Worm (Caenorhabditis elegans): Measurements from ENCODE around the gene srx-18.

Gene srx-18

ce11 chrV:17802519-17802918 lies 3.8 kb upstream of the srx-18 start, which contains the start of the genes Y94A7B.11 and srh-292:
Gene Y94A7B.11 (minus strand): TSS chrV:17802619.
Gene srh-292 (plus strand): TSS chrV:17802769.
- TF ChIP-seq egl-27 (tag; optimal IDR thresholded peaks at IDR 0.05) (no peak), lsy-2 (tag; optimal IDR thresholded peaks at IDR 0.05) (no peak), skn-1 (tag; optimal IDR thresholded peaks at IDR 0.05) (no peak)

- no peak for TF ChIP-seq C34F6.9 (tag; optimal IDR thresholded peaks at IDR 0.05)
These were observed 1.8 kb upstream of the srx-18 start, which contains the start of gene srh-287 for ce11 chrV:17800538-17800937. Gene srh-287 (plus strand): TSS chrV:17800838.

ce11 chrV:17795655-17796054 lies 3.0 kb downstream of the srx-18 start, which contains the start of gene srh-288:
Gene srh-288 (minus strand): TSS chrV:17795755.
- no peak for TF ChIP-seq alr-1 (tag; optimal IDR thresholded peaks at IDR 0.05)
- no peak for TF ChIP-seq ceh-16 (tag; optimal IDR thresholded peaks at IDR 0.05)
- no peak for TF ChIP-seq unc-55 (GFP tag; optimal IDR thresholded peaks at IDR 0.05)
- TF ChIP-seq Y55F3AM.14 (GFP tag; optimal IDR thresholded peaks at IDR 0.05): no peak
- no peak for TF ChIP-seq nhr-25 (tag; optimal IDR thresholded peaks at IDR 0.05)

- TF ChIP-seq Y55F3AM.14 (GFP tag; optimal IDR thresholded peaks at IDR 0.05) (no peak), lsy-2 (tag; optimal IDR thresholded peaks at IDR 0.05) (no peak), R02D3.7 (tag; optimal IDR thresholded peaks at IDR 0.05) (no peak), nhr-21 (tag; optimal IDR thresholded peaks at IDR 0.05) (no peak), C34F6.9 (tag; optimal IDR thresholded peaks at IDR 0.05) (no peak), lin-13 (GFP tag; optimal IDR thresholded peaks at IDR 0.05) (no peak), egl-27 (tag; optimal IDR thresholded peaks at IDR 0.05) (no peak), crh-2 (tag; optimal IDR thresholded peaks at IDR 0.05) (no peak), sma-9 (GFP tag; optimal IDR thresholded peaks at IDR 0.05) (no peak), sma-9 (tag; optimal IDR thresholded peaks at IDR 0.05) (no peak), ceh-16 (tag; optimal IDR thresholded peaks at IDR 0.05) (no peak), nhr-77 (tag; optimal IDR thresholded peaks at IDR 0.05) (no peak), ama-1 (optimal IDR thresholded peaks at IDR 0.05) (no peak)
These were observed 4.7 kb downstream of the srx-18 start, which contains the start of gene srh-289 for ce11 chrV:17793986-17794385. Gene srh-289 (minus strand): TSS chrV:17794086.

- TF ChIP-seq ZK546.5 (tag; optimal IDR thresholded peaks at IDR 0.05) (no peak), nhr-11 (tag; optimal IDR thresholded peaks at IDR 0.05) (no peak), nhr-129 (tag; optimal IDR thresholded peaks at IDR 0.05) (no peak), sma-3 (GFP tag; optimal IDR thresholded peaks at IDR 0.05) (no peak)
These were observed 8.5 kb downstream of the srx-18 start, which contains the start of gene srh-290 for ce11 chrV:17790191-17790590. Gene srh-290 (plus strand): TSS chrV:17790491.

- TF ChIP-seq nhr-25 (tag; optimal IDR thresholded peaks at IDR 0.05): no peak
- TF ChIP-seq nhr-129 (tag; optimal IDR thresholded peaks at IDR 0.05): no peak
- no peak for TF ChIP-seq nhr-10 (tag; optimal IDR thresholded peaks at IDR 0.05)
- TF ChIP-seq gmeb-1 (tag; optimal IDR thresholded peaks at IDR 0.05): no peak
- no peak for TF ChIP-seq zag-1 (tag; optimal IDR thresholded peaks at IDR 0.05)
- no peak for TF ChIP-seq mdl-1 (tag; optimal IDR thresholded peaks at IDR 0.05)
- no peak for TF ChIP-seq elt-3 (tag; optimal IDR thresholded peaks at IDR 0.05)
- TF ChIP-seq nhr-12 (tag; optimal IDR thresholded peaks at IDR 0.05): no peak
- TF ChIP-seq crh-2 (tag; optimal IDR thresholded peaks at IDR 0.05): no peak
- no peak for TF ChIP-seq nhr-21 (tag; optimal IDR thresholded peaks at IDR 0.05)
- TF ChIP-seq sem-4 (tag; optimal IDR thresholded peaks at IDR 0.05): no peak
- no peak for TF ChIP-seq lin-11 (tag; optimal IDR thresholded peaks at IDR 0.05)
- no peak for TF ChIP-seq nhr-6 (tag; optimal IDR thresholded peaks at IDR 0.05)
- no peak for TF ChIP-seq ama-1 (optimal IDR thresholded peaks at IDR 0.05)
These were observed 14.3 kb downstream of the srx-18 start for ce11 chrV:17784363-17784762.

ce11 chrV:17783542-17783941 lies 15.1 kb downstream of the srx-18 start, which contains the start of gene srab-12:
Gene srab-12 (minus strand): TSS chrV:17783642.
- no peak for TF ChIP-seq lsy-2 (tag; optimal IDR thresholded peaks at IDR 0.05)
- no peak for TF ChIP-seq F13H6.1 (tag; optimal IDR thresholded peaks at IDR 0.05)
- TF ChIP-seq sma-9 (GFP tag; optimal IDR thresholded peaks at IDR 0.05): no peak
- TF ChIP-seq sma-9 (tag; optimal IDR thresholded peaks at IDR 0.05): no peak
- TF ChIP-seq snpc-4 (tag; optimal IDR thresholded peaks at IDR 0.05): no peak
- TF ChIP-seq C34F6.9 (tag; optimal IDR thresholded peaks at IDR 0.05): no peak
- no peak for TF ChIP-seq unc-39 (tag; optimal IDR thresholded peaks at IDR 0.05)
- no peak for TF ChIP-seq crh-2 (tag; optimal IDR thresholded peaks at IDR 0.05)

All from whole organism, L2 larva.